Fruit fly (Drosophila melanogaster) whole organism, embryonic: Measurements from ENCODE around the gene CG4025.

Experiments
- Aef1 ChIP-seq: fragments of 200-800 bp; sonication (Bioruptor generic); IDR thresholded peaks from 3 replicates; pipeline ENCODE4 v1.3.6; 2022; ENCODE audit warnings: missing biosample characterization, missing genetic modification characterization
- CG10431 ChIP-seq: fragments of 200-800 bp; sonication (Bioruptor generic); optimal IDR thresholded peaks from 3 replicates; lab custom pipeline; 2018; ENCODE audit warnings: missing biosample characterization, mild to moderate bottlenecking, missing genetic modification characterization
- CG11085 ChIP-seq: fragments of 200-800 bp; sonication (Bioruptor generic); IDR thresholded peaks from 2 replicates; pipeline ENCODE4 v1.3.6; 2022; ENCODE audit warnings: missing biosample characterization, missing genetic modification characterization
- CG11504 ChIP-seq: fragments of 200-800 bp; sonication (Bioruptor generic); optimal IDR thresholded peaks from 3 replicates; lab custom pipeline; 2019; ENCODE audit warnings: missing biosample characterization, mild to moderate bottlenecking, missing genetic modification characterization, moderate library complexity
- CG12155 ChIP-seq: fragments of 200-800 bp; sonication (Bioruptor generic); optimal IDR thresholded peaks from 3 replicates; lab custom pipeline; 2016; ENCODE audit warnings: missing biosample characterization, missing genetic modification characterization
- CG14667 ChIP-seq: fragments of 200-800 bp; sonication (Bioruptor generic); IDR thresholded peaks from 2 replicates; pipeline ENCODE4 v1.3.6; 2022; ENCODE audit warnings: missing biosample characterization, missing genetic modification characterization
- CG15011 ChIP-seq: fragments of 200-800 bp; sonication (Bioruptor generic); optimal IDR thresholded peaks from 3 replicates; lab custom pipeline; 2018; ENCODE audit warnings: missing biosample characterization, mild to moderate bottlenecking, missing genetic modification characterization
- CG1529 ChIP-seq: fragments of 200-800 bp; sonication (Bioruptor generic); optimal IDR thresholded peaks from 3 replicates; lab custom pipeline; 2018; ENCODE audit warnings: missing biosample characterization, missing genetic modification characterization
- CG1603 ChIP-seq: fragments of 200-800 bp; sonication (Bioruptor generic); optimal IDR thresholded peaks from 2 replicates; lab custom pipeline; 2019; ENCODE audit warnings: missing biosample characterization, mild to moderate bottlenecking, missing genetic modification characterization, moderate library complexity
- CG2678 ChIP-seq: fragments of 200-800 bp; sonication (Bioruptor generic); optimal IDR thresholded peaks from 3 replicates; lab custom pipeline; 2019; ENCODE audit warnings: missing biosample characterization, mild to moderate bottlenecking, missing genetic modification characterization, moderate library complexity
- CG30403 ChIP-seq: fragments of 200-800 bp; sonication (Bioruptor generic); optimal IDR thresholded peaks from 3 replicates; lab custom pipeline; 2016; ENCODE audit warnings: missing biosample characterization, missing genetic modification characterization
- CG31365 ChIP-seq: fragments of 200-800 bp; sonication (Bioruptor generic); optimal IDR thresholded peaks from 2 replicates; lab custom pipeline; 2018; ENCODE audit warnings: missing biosample characterization, mild to moderate bottlenecking, missing genetic modification characterization
- CG3407 ChIP-seq: fragments of 200-800 bp; sonication (Bioruptor generic); optimal IDR thresholded peaks from 2 replicates; lab custom pipeline; 2018; ENCODE audit warnings: missing biosample characterization, mild to moderate bottlenecking, missing genetic modification characterization
- CG34376 ChIP-seq: fragments of 200-800 bp; sonication (Bioruptor generic); optimal IDR thresholded peaks from 2 replicates; lab custom pipeline; 2018; ENCODE audit warnings: missing biosample characterization, mild to moderate bottlenecking, missing genetic modification characterization
- CG42726 ChIP-seq: fragments of 200-800 bp; sonication (Bioruptor generic); IDR thresholded peaks from 2 replicates; pipeline ENCODE4 v1.3.6; 2022; ENCODE audit warnings: missing biosample characterization, missing genetic modification characterization; ENCODE audit not compliant: partially characterized antibody
- CG4282 ChIP-seq: fragments of 200-800 bp; sonication (Bioruptor generic); optimal IDR thresholded peaks from 2 replicates; lab custom pipeline; 2016; ENCODE audit warnings: missing biosample characterization, missing genetic modification characterization
- CG6654 ChIP-seq: fragments of 200-800 bp; sonication (Bioruptor generic); optimal IDR thresholded peaks from 2 replicates; lab custom pipeline; 2017; ENCODE audit warnings: missing biosample characterization, mild to moderate bottlenecking, missing genetic modification characterization
- CG6813 ChIP-seq: fragments of 200-800 bp; sonication (Bioruptor generic); optimal IDR thresholded peaks from 2 replicates; lab custom pipeline; 2017; ENCODE audit warnings: missing biosample characterization, missing genetic modification characterization, mild to moderate bottlenecking, moderate library complexity, missing genetic modification reagents
- CG7839 ChIP-seq: fragments of 200-800 bp; sonication (Bioruptor generic); optimal IDR thresholded peaks from 3 replicates; lab custom pipeline; 2018; ENCODE audit warnings: missing biosample characterization, mild to moderate bottlenecking, missing genetic modification characterization, moderate library complexity
- CG8478 ChIP-seq: fragments of >200 bp; optimal IDR thresholded peaks from 2 replicates; lab custom pipeline; 2018
- CG9797 ChIP-seq: fragments of 200-800 bp; sonication (Bioruptor generic); optimal IDR thresholded peaks from 3 replicates; lab custom pipeline; 2018; ENCODE audit warnings: missing biosample characterization, mild to moderate bottlenecking, missing genetic modification characterization
- Drgx ChIP-seq: fragments of 200-800 bp; sonication (Bioruptor generic); IDR thresholded peaks from 2 replicates; pipeline ENCODE4 v1.3.6; 2022; ENCODE audit warnings: missing biosample characterization, missing genetic modification characterization
- E2f2 ChIP-seq: fragments of 200-800 bp; sonication (Bioruptor generic); IDR thresholded peaks from 2 replicates; pipeline ENCODE4 v1.3.6; 2022; ENCODE audit warnings: missing biosample characterization, missing genetic modification characterization
- GATAe ChIP-seq: fragments of 200-800 bp; sonication (Bioruptor generic); conservative IDR thresholded peaks from 2 replicates; pipeline ENCODE4 v1.3.6; 2022; ENCODE audit warnings: missing biosample characterization, missing genetic modification characterization
- Hey ChIP-seq: fragments of 200-800 bp; sonication (Bioruptor generic); optimal IDR thresholded peaks from 3 replicates; lab custom pipeline; 2018; ENCODE audit warnings: missing biosample characterization, mild to moderate bottlenecking, missing genetic modification characterization
- HmgZ ChIP-seq: fragments of 200-800 bp; sonication (Bioruptor generic); optimal IDR thresholded peaks from 2 replicates; lab custom pipeline; 2018; ENCODE audit warnings: missing biosample characterization, mild to moderate bottlenecking, missing genetic modification characterization
- MTF-1 ChIP-seq: fragments of 200-800 bp; sonication (Bioruptor generic); optimal IDR thresholded peaks from 2 replicates; lab custom pipeline; 2018; ENCODE audit warnings: missing biosample characterization, mild to moderate bottlenecking, missing genetic modification characterization, borderline replicate concordance
- Myb ChIP-seq: fragments of 200-800 bp; sonication (Bioruptor generic); optimal IDR thresholded peaks from 2 replicates; lab custom pipeline; 2016; ENCODE audit warnings: missing biosample characterization, missing genetic modification characterization
- NFAT ChIP-seq: fragments of 200-800 bp; sonication (Bioruptor generic); IDR thresholded peaks from 2 replicates; pipeline ENCODE4 v1.3.6; 2022; ENCODE audit warnings: missing biosample characterization, missing genetic modification characterization
- NfI ChIP-seq: fragments of 200-800 bp; sonication (Bioruptor generic); optimal IDR thresholded peaks from 3 replicates; lab custom pipeline; 2018; ENCODE audit warnings: missing biosample characterization, mild to moderate bottlenecking, missing genetic modification characterization, moderate library complexity
- Rx ChIP-seq: fragments of 200-800 bp; sonication (Bioruptor generic); IDR thresholded peaks from 2 replicates; pipeline ENCODE4 v1.3.6; 2022; ENCODE audit warnings: missing biosample characterization, missing genetic modification characterization
- abd-A ChIP-seq: fragments of 200-800 bp; sonication (Bioruptor generic); optimal IDR thresholded peaks from 3 replicates; lab custom pipeline; 2019; ENCODE audit warnings: missing biosample characterization, mild to moderate bottlenecking, missing genetic modification characterization, moderate library complexity
- amos ChIP-seq: fragments of 200-800 bp; sonication (Bioruptor generic); IDR thresholded peaks from 2 replicates; pipeline ENCODE4 v1.3.6; 2022; ENCODE audit warnings: missing biosample characterization, missing genetic modification characterization; ENCODE audit not compliant: partially characterized antibody
- ase ChIP-seq: fragments of 200-800 bp; sonication (Bioruptor generic); IDR thresholded peaks from 3 replicates; pipeline ENCODE4 v1.3.6; 2022; ENCODE audit warnings: missing biosample characterization, missing genetic modification characterization
- br ChIP-seq: fragments of >200 bp; optimal IDR thresholded peaks from 2 replicates; lab custom pipeline; 2017
- da ChIP-seq: fragments of 200-800 bp; sonication (Bioruptor generic); optimal IDR thresholded peaks from 2 replicates; lab custom pipeline; 2016; ENCODE audit warnings: missing biosample characterization, missing genetic modification characterization
- dati ChIP-seq: fragments of 200-800 bp; sonication (Bioruptor generic); IDR thresholded peaks from 2 replicates; pipeline ENCODE4 v1.3.6; 2022; ENCODE audit warnings: missing biosample characterization, missing genetic modification characterization
- gcm ChIP-seq: fragments of 200-800 bp; sonication (Bioruptor generic); optimal IDR thresholded peaks from 2 replicates; lab custom pipeline; 2019; ENCODE audit warnings: missing biosample characterization, mild to moderate bottlenecking, missing genetic modification characterization, moderate library complexity
- gem ChIP-seq: fragments of 200-800 bp; sonication (Bioruptor generic); optimal IDR thresholded peaks from 2 replicates; lab custom pipeline; 2019; ENCODE audit warnings: missing biosample characterization, mild to moderate bottlenecking, missing genetic modification characterization, moderate library complexity
- grn ChIP-seq: fragments of 200-800 bp; sonication (Bioruptor generic); optimal IDR thresholded peaks from 3 replicates; lab custom pipeline; 2017; ENCODE audit warnings: missing biosample characterization, missing genetic modification characterization
- gt ChIP-seq: fragments of 200-800 bp; sonication (Bioruptor generic); IDR thresholded peaks from 2 replicates; pipeline ENCODE4 v1.3.6; 2022; ENCODE audit warnings: missing biosample characterization, missing genetic modification characterization
- kay ChIP-seq: fragments of 200-800 bp; sonication (Bioruptor generic); optimal IDR thresholded peaks from 2 replicates; lab custom pipeline; 2016; ENCODE audit warnings: missing biosample characterization, missing genetic modification characterization
- lbe ChIP-seq: fragments of 200-800 bp; sonication (Bioruptor generic); optimal IDR thresholded peaks from 2 replicates; lab custom pipeline; 2016; ENCODE audit warnings: missing biosample characterization, mild to moderate bottlenecking, missing genetic modification characterization
- odd ChIP-seq: fragments of 200-800 bp; sonication (Bioruptor generic); optimal IDR thresholded peaks from 2 replicates; lab custom pipeline; 2017; ENCODE audit warnings: missing biosample characterization, mild to moderate bottlenecking, missing genetic modification characterization
- pb ChIP-seq: fragments of 200-800 bp; sonication (Bioruptor generic); optimal IDR thresholded peaks from 3 replicates; lab custom pipeline; 2016; ENCODE audit warnings: missing biosample characterization, missing genetic modification characterization
- pum ChIP-seq: fragments of 200-800 bp; sonication (Bioruptor generic); optimal IDR thresholded peaks from 2 replicates; lab custom pipeline; 2016; ENCODE audit warnings: missing biosample characterization, missing genetic modification characterization
- sd ChIP-seq: fragments of 200-800 bp; sonication (Bioruptor generic); optimal IDR thresholded peaks from 3 replicates; lab custom pipeline; 2018; ENCODE audit warnings: missing biosample characterization, mild to moderate bottlenecking, missing genetic modification characterization, moderate library complexity
- stc ChIP-seq: fragments of 200-800 bp; sonication (Bioruptor generic); IDR thresholded peaks from 2 replicates; pipeline ENCODE4 v1.3.6; 2022; ENCODE audit warnings: missing biosample characterization, missing genetic modification characterization
- wdn ChIP-seq: fragments of 200-800 bp; sonication (Bioruptor generic); IDR thresholded peaks from 2 replicates; pipeline ENCODE4 v1.3.6; 2022; ENCODE audit warnings: missing biosample characterization, missing genetic modification characterization
- zen2 ChIP-seq: fragments of 200-800 bp; sonication (Bioruptor generic); IDR thresholded peaks from 3 replicates; pipeline ENCODE4 v1.3.6; 2022; ENCODE audit warnings: missing biosample characterization, missing genetic modification characterization; ENCODE audit not compliant: partially characterized antibody

The CG4025 gene

DNA sequence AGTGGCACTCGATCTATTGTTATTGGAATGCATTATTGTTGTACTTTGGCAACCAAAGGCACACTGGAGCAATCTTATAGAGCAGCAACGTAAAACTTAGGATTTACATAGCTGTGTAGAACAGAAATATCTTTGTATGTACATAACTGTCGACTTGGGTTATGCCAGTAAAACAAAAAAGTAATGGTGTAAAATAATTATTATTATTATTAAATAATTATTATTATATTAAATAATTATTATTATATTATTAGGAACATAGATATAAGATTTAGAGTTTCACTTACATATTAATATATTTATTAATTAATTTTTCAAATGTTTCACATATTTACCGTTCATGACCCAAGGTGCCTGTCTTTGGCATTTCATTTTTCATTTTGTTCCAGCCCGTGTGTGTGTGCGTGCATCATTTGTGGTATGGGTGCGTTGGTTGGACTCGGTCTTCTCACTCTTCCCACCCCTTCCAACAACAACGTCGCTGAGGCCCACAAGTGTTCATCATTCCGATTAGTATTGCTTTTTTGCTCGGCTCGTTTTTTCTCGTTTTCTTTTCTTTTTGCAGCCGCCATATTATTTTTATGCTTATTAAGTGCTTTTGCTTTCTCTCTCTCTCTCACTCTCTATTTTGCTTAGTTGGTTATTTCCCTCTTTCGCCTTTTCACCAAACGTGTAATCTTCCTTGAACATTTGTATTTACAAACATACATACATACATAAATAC is 47.4 kb downstream of the CG4025 start (continued):
- TF ChIP-seq gcm (GFP tag; lab: Kevin White, UChicago) (peak; percentile 98), lbe (GFP tag; lab: Kevin White, UChicago) (peak; percentile 63), E2f2 (GFP tag; lab: Robert Waterston, UW) (peak; percentile 73), kay (GFP tag; lab: Kevin White, UChicago) (peak; percentile 73), CG9797 (GFP tag; lab: Kevin White, UChicago) (no peak), stc (GFP tag; lab: Robert Waterston, UW) (peak; percentile 89), GATAe (GFP tag; lab: Robert Waterston, UW) (0 out of 2 replicates have a peak, but pooled peaks have one; percentile 13), ase (peak; percentile 91), CG15011 (GFP tag; lab: Kevin White, UChicago) (peak; percentile 77), NFAT (GFP tag; lab: Robert Waterston, UW) (peak; percentile 87), CG31365 (peak; percentile 61), pum (GFP tag; lab: Kevin White, UChicago) (peak; percentile 76), MTF-1 (GFP tag; lab: Kevin White, UChicago) (peak; percentile 85), Drgx (peak; percentile 78), gem (tag; lab: Kevin White, UChicago) (peak; percentile 99), CG8478 (lab: Kevin White, UChicago) (no peak), CG6813 (GFP tag; lab: Kevin White, UChicago) (peak; percentile 98), NfI (GFP tag; lab: Kevin White, UChicago) (peak; percentile 98), wdn (GFP tag; lab: Robert Waterston, UW) (peak; percentile 83), CG10431 (peak; percentile 94), gt (GFP tag; lab: Robert Waterston, UW) (peak; percentile 83), Rx (GFP tag; lab: Robert Waterston, UW) (peak; percentile 78), CG6654 (GFP tag; lab: Kevin White, UChicago) (peak; percentile 92), CG11085 (GFP tag; lab: Robert Waterston, UW) (peak; percentile 85), sd (tag; lab: Kevin White, UChicago) (peak; percentile 89), CG12155 (GFP tag; lab: Kevin White, UChicago) (peak; percentile 91), CG14667 (peak; percentile 87), CG3407 (peak; percentile 94), pb (GFP tag; lab: Kevin White, UChicago) (peak; percentile 72), CG42726 (GFP tag; lab: Robert Waterston, UW) (no peak), Myb (GFP tag; lab: Kevin White, UChicago) (peak; percentile 48), CG34376 (no peak), amos (GFP tag; lab: Robert Waterston, UW) (no peak), abd-A (tag; lab: Kevin White, UChicago) (peak; percentile 85), odd (peak; percentile 98), br (lab: Kevin White, UChicago) (no peak), da (no peak), grn (GFP tag; lab: Kevin White, UChicago) (no peak), CG30403 (peak; percentile 92), dati (peak; percentile 60), CG2678 (tag; lab: Kevin White, UChicago) (peak; percentile 99), CG4282 (GFP tag; lab: Kevin White, UChicago) (peak; percentile 94), CG7839 (tag; lab: Kevin White, UChicago) (peak; percentile 99), CG1529 (GFP tag; lab: Kevin White, UChicago) (peak; percentile 91), Aef1 (GFP tag; lab: Robert Waterston, UW) (peak; percentile 92), Hey (tag; lab: Kevin White, UChicago) (no peak), HmgZ (tag; lab: Kevin White, UChicago) (peak; percentile 81), zen2 (GFP tag; lab: Robert Waterston, UW) (no peak), CG1603 (tag; lab: Kevin White, UChicago) (peak; percentile 81), CG11504 (peak; percentile 98)
